Fruit fly (Drosophila melanogaster) whole organism, embryonic: ENCODE data around the gene Uba4.

ENCODE experiments used
- CG10274 ChIP-seq: fragments of 200-800 bp; sonication (Bioruptor generic); optimal IDR thresholded peaks from 3 replicates; lab custom pipeline; 2017; ENCODE audit warnings: missing biosample characterization, mild to moderate bottlenecking, missing genetic modification characterization
- CG15601 ChIP-seq: fragments of 200-800 bp; sonication (Bioruptor generic); optimal IDR thresholded peaks from 3 replicates; lab custom pipeline; 2019; ENCODE audit warnings: missing biosample characterization, mild to moderate bottlenecking, missing genetic modification characterization, moderate library complexity
- CG9932 ChIP-seq: fragments of 200-800 bp; sonication (Bioruptor generic); IDR thresholded peaks from 2 replicates; pipeline ENCODE4 v1.3.6; 2022; ENCODE audit warnings: missing biosample characterization, missing genetic modification characterization
- Dp ChIP-seq: fragments of 200-800 bp; sonication (Bioruptor generic); optimal IDR thresholded peaks from 2 replicates; lab custom pipeline; 2018; ENCODE audit warnings: missing biosample characterization, mild to moderate bottlenecking, missing genetic modification characterization, moderate library complexity
- Hr78 ChIP-seq, 2 experiments: fragments of 200-800 bp in 1 of 2; fragments of >200 bp in 1 of 2; sonication (Bioruptor generic) in 1 of 2; optimal IDR thresholded peaks; 2 replicates each; lab custom pipeline; 2017 to 2019; ENCODE audit warnings: missing biosample characterization in 2 of 2, missing genetic modification characterization in 2 of 2, mild to moderate bottlenecking in 1 of 2, moderate library complexity in 1 of 2
- MBD-R2 ChIP-seq: fragments of 200-800 bp; sonication (Bioruptor generic); IDR thresholded peaks from 2 replicates; pipeline ENCODE4 v1.3.6; 2022; ENCODE audit warnings: missing biosample characterization, missing genetic modification characterization
- Myb ChIP-seq: fragments of 200-800 bp; sonication (Bioruptor generic); optimal IDR thresholded peaks from 2 replicates; lab custom pipeline; 2016; ENCODE audit warnings: missing biosample characterization, missing genetic modification characterization
- NFAT ChIP-seq: fragments of 200-800 bp; sonication (Bioruptor generic); IDR thresholded peaks from 2 replicates; pipeline ENCODE4 v1.3.6; 2022; ENCODE audit warnings: missing biosample characterization, missing genetic modification characterization
- Pdp1 ChIP-seq, 2 experiments: fragments of 200-800 bp; sonication (Bioruptor generic); optimal IDR thresholded peaks; 3 replicates each; lab custom pipeline; 2016; ENCODE audit warnings: missing biosample characterization in 2 of 2, missing genetic modification characterization in 2 of 2, mild to moderate bottlenecking in 1 of 2, moderate library complexity in 1 of 2
- aop ChIP-seq: fragments of 200-800 bp; sonication (Bioruptor generic); IDR thresholded peaks from 2 replicates; pipeline ENCODE4 v1.3.6; 2022; ENCODE audit warnings: missing biosample characterization, missing genetic modification characterization
- gro ChIP-seq: fragments of 200-800 bp; sonication (Bioruptor generic); optimal IDR thresholded peaks from 2 replicates; lab custom pipeline; 2016; ENCODE audit warnings: missing biosample characterization, missing genetic modification characterization
- h ChIP-seq: fragments of >200 bp; optimal IDR thresholded peaks from 2 replicates; lab custom pipeline; 2017
- ranshi ChIP-seq: fragments of 200-800 bp; sonication (Bioruptor generic); IDR thresholded peaks from 2 replicates; pipeline ENCODE4 v1.3.6; 2022; ENCODE audit warnings: missing biosample characterization, missing genetic modification characterization
- unc-4 ChIP-seq: fragments of 200-800 bp; sonication (Bioruptor generic); IDR thresholded peaks from 2 replicates; pipeline ENCODE4 v1.3.6; 2022; ENCODE audit warnings: missing biosample characterization, missing genetic modification characterization; ENCODE audit not compliant: partially characterized antibody

DNA sequence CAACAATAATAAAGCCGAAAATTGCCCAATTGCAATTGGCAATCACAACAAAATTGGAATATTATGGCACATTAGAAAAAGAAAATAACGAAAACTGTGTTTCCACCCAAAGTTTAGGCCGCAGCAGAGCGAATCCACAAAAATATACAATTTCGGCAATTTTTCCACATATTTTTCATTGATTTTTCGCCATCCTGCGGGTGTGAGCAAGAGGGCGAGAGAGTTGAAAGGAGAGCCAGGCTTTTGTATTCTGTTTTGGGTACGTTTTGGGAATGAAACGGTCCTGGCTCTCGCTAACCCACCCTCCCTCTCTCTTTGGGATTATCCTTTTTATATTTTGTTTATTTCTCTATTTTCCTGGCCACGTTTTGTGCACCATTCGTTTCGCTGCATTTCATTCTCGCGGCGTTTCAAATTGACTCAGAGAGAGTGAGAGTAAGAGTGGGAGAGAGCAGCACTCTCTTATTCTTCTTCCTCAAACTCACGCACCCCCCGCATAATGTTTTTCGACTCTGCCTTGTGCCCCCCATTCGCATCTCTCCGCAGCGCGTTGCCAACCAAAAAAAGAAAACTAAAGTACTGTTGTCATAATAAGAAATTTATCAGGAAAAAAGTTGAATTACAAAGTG lies 26.6 kb downstream of the Uba4 start:
- TF ChIP-seq CG15601 (tag; lab: Kevin White, UChicago) (peak; percentile 12), Myb (GFP tag; lab: Kevin White, UChicago) (no peak), MBD-R2 (peak; percentile 24; the same call in 1 of the 2 replicates), ranshi (GFP tag; lab: Robert Waterston, UW) (no peak), Pdp1 (GFP tag; optimal IDR thresholded peaks at IDR 0.05; lab: Kevin White, UChicago) (peak in 1 of 2 experiments; percentile 38), gro (GFP tag; lab: Kevin White, UChicago) (no peak), unc-4 (GFP tag; lab: Robert Waterston, UW) (no peak), h (lab: Kevin White, UChicago) (no peak), CG9932 (GFP tag; lab: Robert Waterston, UW) (no peak), aop (GFP tag; lab: Robert Waterston, UW) (no peak), Hr78 (GFP tag; optimal IDR thresholded peaks at IDR 0.05; lab: Kevin White, UChicago) (no peak), NFAT (no peak), CG10274 (GFP tag; lab: Kevin White, UChicago) (no peak), Dp (GFP tag; lab: Kevin White, UChicago) (no peak)
